Fruit fly (Drosophila melanogaster): ENCODE data around the gene CG4594.

Gene CG4594

DNA sequence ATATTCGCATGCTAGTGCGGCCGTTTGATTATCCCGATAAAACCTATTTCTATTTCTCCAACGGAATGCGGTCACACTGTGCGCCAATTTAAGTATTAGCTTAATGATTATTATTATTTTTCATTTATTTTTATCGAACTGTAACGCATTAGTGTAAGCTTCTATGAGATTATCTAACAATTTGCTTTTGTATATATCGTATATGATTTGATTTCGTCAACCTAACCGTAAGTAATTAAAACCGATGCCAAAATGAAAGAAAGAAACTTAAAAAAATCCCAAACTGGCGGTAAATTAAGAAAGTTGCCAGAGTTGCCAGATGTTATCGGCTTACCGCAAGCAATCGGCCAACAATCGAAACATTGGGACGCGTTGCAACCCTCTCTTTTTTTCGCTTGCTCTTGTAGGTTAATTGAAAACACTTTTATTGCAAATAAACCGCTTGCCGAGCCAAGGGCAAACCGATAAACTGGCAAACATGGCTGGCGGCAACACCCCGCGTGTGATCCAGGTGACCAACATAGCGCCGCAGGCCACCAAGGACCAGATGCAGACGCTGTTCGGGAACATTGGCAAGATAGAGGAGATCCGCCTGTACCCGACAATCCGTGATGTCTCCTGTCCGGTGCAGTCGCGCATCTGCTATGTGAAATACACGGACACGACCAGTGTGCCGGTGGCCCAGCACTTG lies 7.2 kb upstream of the CG4594 start, which contains the start of the genes Etl1 and Srp54 (continued):
- TF ChIP-seq Sox102F (GFP tag; optimal IDR thresholded peaks at IDR 0.05) (no peak), CG3919 (GFP tag; optimal IDR thresholded peaks at IDR 0.05) (peak; percentile 22), Eip78C (GFP tag) (peak; percentile 52), CG31627 (GFP tag; optimal IDR thresholded peaks at IDR 0.05) (no peak), lz (GFP tag; optimal IDR thresholded peaks at IDR 0.05) (peak; percentile 3)

DNA sequence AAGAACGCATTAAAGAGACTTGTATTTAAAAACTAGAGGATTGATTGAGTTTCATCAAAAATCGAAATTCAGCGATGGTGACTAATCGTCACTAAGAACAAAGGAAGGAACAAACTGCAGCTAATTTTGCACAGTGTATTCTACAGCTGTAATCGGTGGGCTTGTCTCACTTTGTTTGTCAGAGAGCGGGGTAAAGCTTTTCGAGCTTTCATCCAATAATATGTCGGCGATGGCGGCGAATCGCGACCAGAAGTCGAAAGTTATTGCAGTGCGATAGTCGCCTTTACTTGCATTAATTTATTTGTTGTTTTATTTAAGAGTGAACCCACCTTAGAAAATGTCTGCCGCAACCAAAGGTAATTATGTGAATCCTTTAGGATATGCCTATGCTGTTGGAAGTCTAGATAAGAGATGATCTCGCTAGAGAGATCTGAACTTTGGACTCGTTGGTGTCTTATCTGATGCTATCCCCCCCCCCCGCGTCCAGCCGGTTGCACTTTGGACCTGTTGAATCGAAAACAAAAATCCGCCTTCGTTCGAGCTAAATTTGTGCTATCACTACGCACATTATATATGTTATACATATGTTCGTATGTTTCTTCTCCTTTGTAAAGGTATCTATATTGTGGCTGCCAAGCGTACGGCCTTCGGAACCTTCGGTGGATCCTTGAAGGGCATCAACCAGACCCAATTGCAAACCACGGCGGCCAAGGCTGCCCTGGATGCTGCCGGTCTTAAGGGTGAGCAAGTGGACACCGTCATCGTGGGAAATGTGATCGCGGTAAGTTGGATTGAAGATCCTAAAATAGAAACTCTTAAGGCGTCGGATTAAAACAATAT lies 4.7 kb upstream of the CG4594 start, which contains the start of gene yip2:
Gene yip2, plus strand, starts transcription at position 243 of the 840 bp plus-strand sequence.
- TF ChIP-seq CG6792 (GFP tag; optimal IDR thresholded peaks at IDR 0.05) (peak; percentile 61), vri (GFP tag; optimal IDR thresholded peaks at IDR 0.05) (peak; percentile 82), fkh (GFP tag; optimal IDR thresholded peaks at IDR 0.05) (peak; percentile 61), spab (GFP tag; optimal IDR thresholded peaks at IDR 0.05) (peak; percentile 99), CG11762 (GFP tag; optimal IDR thresholded peaks at IDR 0.05; ENCODE audit: insufficient read depth) (peak; percentile 93), lz (GFP tag; optimal IDR thresholded peaks at IDR 0.05) (peak; percentile 66), CG9139 (GFP tag; optimal IDR thresholded peaks at IDR 0.05) (peak; percentile 100), CG8632 (GFP tag; optimal IDR thresholded peaks at IDR 0.05) (peak; percentile 81), achi (GFP tag; optimal IDR thresholded peaks at IDR 0.05) (peak; percentile 77), CG8119 (GFP tag; IDR thresholded peaks at IDR 0.05) (peak; percentile 97), cyc (GFP tag; optimal IDR thresholded peaks at IDR 0.05) (peak; percentile 57), svp (GFP tag) (peak; percentile 99), CG6163 (GFP tag; IDR thresholded peaks at IDR 0.05) (peak; percentile 76), pdm3 (GFP tag; optimal IDR thresholded peaks at IDR 0.05) (peak; percentile 80), salr (GFP tag; optimal IDR thresholded peaks at IDR 0.05) (peak; percentile 91 to 93), eg (GFP tag; IDR thresholded peaks at IDR 0.05) (peak; percentile 91), topi (GFP tag; optimal IDR thresholded peaks at IDR 0.05) (peak; percentile 82), Hr4 (GFP tag; optimal IDR thresholded peaks at IDR 0.05) (peak; percentile 84), Met (GFP tag; optimal IDR thresholded peaks at IDR 0.05) (peak; percentile 87), Hr39 (GFP tag; optimal IDR thresholded peaks at IDR 0.05) (peak; percentile 43), CG11294 (GFP tag; IDR thresholded peaks at IDR 0.05) (peak; percentile 10; the same call in 1 of the 2 replicates), CG15336 (GFP tag; IDR thresholded peaks at IDR 0.05) (peak; percentile 94), Sox102F (GFP tag; optimal IDR thresholded peaks at IDR 0.05) (peak; percentile 88), CG3032 (tag; optimal IDR thresholded peaks at IDR 0.05) (peak; percentile 85), CG6854 (GFP tag; optimal IDR thresholded peaks at IDR 0.05) (peak; percentile 100), CG10631 (GFP tag; optimal IDR thresholded peaks at IDR 0.05) (peak; percentile 58), dsx (GFP tag; optimal IDR thresholded peaks at IDR 0.05; ENCODE audit: poor library complexity, severe bottlenecking) (peak; percentile 92), OdsH (GFP tag; optimal IDR thresholded peaks at IDR 0.05) (peak; percentile 65), fd59A (GFP tag; optimal IDR thresholded peaks at IDR 0.05) (peak; percentile 39), esn (GFP tag; optimal IDR thresholded peaks at IDR 0.05) (peak; percentile 84), Sox15 (GFP tag; optimal IDR thresholded peaks at IDR 0.05) (no peak), net (GFP tag; optimal IDR thresholded peaks at IDR 0.05) (peak; percentile 98), Eip78C (GFP tag) (peak; percentile 86), Blimp-1 (GFP tag; optimal IDR thresholded peaks at IDR 0.05) (peak; percentile 96), Eip93F (GFP tag; optimal IDR thresholded peaks at IDR 0.05) (peak; percentile 91), CG10669 (GFP tag; optimal IDR thresholded peaks at IDR 0.05) (peak; percentile 98), Lpt (GFP tag; optimal IDR thresholded peaks at IDR 0.05) (peak; percentile 95), CG3919 (GFP tag; optimal IDR thresholded peaks at IDR 0.05) (peak; percentile 92), Ets21C (GFP tag; optimal IDR thresholded peaks at IDR 0.05) (peak; percentile 18), CG4318 (GFP tag; optimal IDR thresholded peaks at IDR 0.05) (no peak), Eip75B (GFP tag; optimal IDR thresholded peaks at IDR 0.05) (peak; percentile 82), CG31627 (GFP tag; optimal IDR thresholded peaks at IDR 0.05) (peak; percentile 54), Sox14 (GFP tag; optimal IDR thresholded peaks at IDR 0.05) (peak; percentile 93), dac (GFP tag; optimal IDR thresholded peaks at IDR 0.05) (peak; percentile 75), CG1621 (tag; optimal IDR thresholded peaks at IDR 0.05) (peak; percentile 96), acj6 (GFP tag; optimal IDR thresholded peaks at IDR 0.05) (peak; percentile 54)

Data from whole organism, prepupa.